Worm (Caenorhabditis elegans): ENCODE results near the gene srx-98.

Gene srx-98

ce11 chrII:3664470-3664869 lies 6.4 kb downstream of the srx-98 start, which contains the start of gene F19B10.3:
F19B10.3 (plus strand) TSS chrII:3664770.
- TF ChIP-seq ceh-91 (GFP tag; IDR thresholded peaks at IDR 0.05): no peak
- no peak for TF ChIP-seq sea-2 (GFP tag; IDR thresholded peaks at IDR 0.05)
- no peak for TF ChIP-seq nhr-179 (tag; optimal IDR thresholded peaks at IDR 0.05)
- no peak for TF ChIP-seq mel-28 (tag; optimal IDR thresholded peaks at IDR 0.05; ENCODE audit: borderline replicate concordance)
- no peak for TF ChIP-seq lsl-1 (GFP tag; optimal IDR thresholded peaks at IDR 0.05)
- TF ChIP-seq lsy-27 (tag; optimal IDR thresholded peaks at IDR 0.05; ENCODE audit: borderline replicate concordance, insufficient read depth): no peak
- TF ChIP-seq lin-54 (GFP tag; optimal IDR thresholded peaks at IDR 0.05): no peak
- no peak for TF ChIP-seq unc-62 (GFP tag; optimal IDR thresholded peaks at IDR 0.05)
- no peak for TF ChIP-seq madf-3 (GFP tag; IDR thresholded peaks at IDR 0.05)

ce11 chrII:3663796-3664195 lies 7.1 kb downstream of the srx-98 start, which contains the start of gene F19B10.6:
F19B10.6 (minus strand) TSS chrII:3663896.
- TF ChIP-seq mxl-1 (tag; optimal IDR thresholded peaks at IDR 0.05) (no peak), sea-2 (GFP tag; IDR thresholded peaks at IDR 0.05) (no peak), lsl-1 (GFP tag; optimal IDR thresholded peaks at IDR 0.05) (no peak), ccch-3 (GFP tag; optimal IDR thresholded peaks at IDR 0.05) (no peak), F55B11.4 (tag; optimal IDR thresholded peaks at IDR 0.05; ENCODE audit: borderline replicate concordance, insufficient read depth) (no peak), nhr-120 (GFP tag; IDR thresholded peaks at IDR 0.05) (no peak), athp-1 (tag; optimal IDR thresholded peaks at IDR 0.05) (no peak), cebp-2 (GFP tag; IDR thresholded peaks at IDR 0.05) (no peak), somi-1 (GFP tag; optimal IDR thresholded peaks at IDR 0.05) (no peak), pbrm-1 (GFP tag; IDR thresholded peaks at IDR 0.05) (no peak), lin-26 (GFP tag; IDR thresholded peaks at IDR 0.05) (no peak), mes-4 (tag; optimal IDR thresholded peaks at IDR 0.05) (no peak), bed-1 (GFP tag; IDR thresholded peaks at IDR 0.05) (no peak), hmg-1.2 (GFP tag; IDR thresholded peaks at IDR 0.05) (no peak), Y53G8AR.9 (GFP tag; conservative IDR thresholded peaks at IDR 0.05) (no peak), ztf-18 (tag; optimal IDR thresholded peaks at IDR 0.05) (no peak)

ce11 chrII:3661932-3662331 lies 8.9 kb downstream of the srx-98 start, which contains the start of gene F19B10.13:
F19B10.13 (plus strand) TSS chrII:3662274.
- peak; percentile 55 for TF ChIP-seq attf-5 (GFP tag; optimal IDR thresholded peaks at IDR 0.05)
- peak; percentile 72 for TF ChIP-seq cebp-1 (GFP tag; IDR thresholded peaks at IDR 0.05)
- peak; percentile 90 for TF ChIP-seq cebp-1 (tag; optimal IDR thresholded peaks at IDR 0.05)
- TF ChIP-seq F23B12.7 (tag; optimal IDR thresholded peaks at IDR 0.05; ENCODE audit: insufficient read depth): no peak
- no peak for TF ChIP-seq dpl-1 (GFP tag; optimal IDR thresholded peaks at IDR 0.05)
- peak; percentile 48 for TF ChIP-seq nhr-80 (tag; optimal IDR thresholded peaks at IDR 0.05)
- TF ChIP-seq dox-1 (GFP tag; IDR thresholded peaks at IDR 0.05): 0 out of 2 replicates have a peak, but pooled peaks have one; percentile 28

- no peak for TF ChIP-seq F23B12.7 (tag; optimal IDR thresholded peaks at IDR 0.05; ENCODE audit: insufficient read depth)
- no peak for TF ChIP-seq D2030.7 (GFP tag; IDR thresholded peaks at IDR 0.05)
- no peak for TF ChIP-seq tbx-9 (tag; optimal IDR thresholded peaks at IDR 0.05; ENCODE audit: borderline replicate concordance)
- TF ChIP-seq ceh-91 (GFP tag; IDR thresholded peaks at IDR 0.05): no peak
- TF ChIP-seq aptf-2 (GFP tag; conservative IDR thresholded peaks at IDR 0.05): no peak
- no peak for TF ChIP-seq lsy-27 (tag; optimal IDR thresholded peaks at IDR 0.05; ENCODE audit: borderline replicate concordance, insufficient read depth)
These were observed 11.1 kb downstream of the srx-98 start, which contains the start of gene F19B10.4 for ce11 chrII:3659776-3660175. F19B10.4 (plus strand) TSS chrII:3660076.
